Worm (Caenorhabditis elegans) whole organism, young adult: Measurements from ENCODE around the gene R08A2.2.
A peak's percentile ranks its signal among the peaks of the same experiment; 100 is the strongest.

Source experiments
- B0019.2 ChIP-seq: fragments of 200-800 bp; sonication (Bioruptor generic); conservative IDR thresholded peaks from 2 replicates; pipeline ENCODE4 v1.3.6; 2022; ENCODE audit warnings: missing genetic modification reagents, missing genetic modification characterization, missing compliant biosample characterization
- B0336.3 ChIP-seq: fragments of 200-800 bp; sonication (Bioruptor generic); IDR thresholded peaks from 2 replicates; pipeline ENCODE4 v1.3.6; 2022; ENCODE audit warnings: missing genetic modification characterization, missing compliant biosample characterization
- F23B12.7 ChIP-seq: sonication (generic microtip); optimal IDR thresholded peaks from 2 replicates; lab custom pipeline; 2017; ENCODE audit warnings: missing genetic modification characterization, mild to moderate bottlenecking, missing compliant biosample characterization, antibody characterized with exemption, moderate library complexity; ENCODE audit not compliant: insufficient read depth
- F33H1.4 ChIP-seq: fragments of 200-800 bp; sonication (Bioruptor generic); IDR thresholded peaks from 2 replicates; pipeline ENCODE4 v1.3.6; 2022; ENCODE audit warnings: missing genetic modification reagents, missing genetic modification characterization, missing compliant biosample characterization
- F39B2.1 ChIP-seq: fragments of 200-800 bp; sonication (Bioruptor generic); IDR thresholded peaks from 2 replicates; pipeline ENCODE4 v1.3.6; 2022; ENCODE audit warnings: missing genetic modification reagents, missing genetic modification characterization, missing compliant biosample characterization
- F55B11.4 ChIP-seq: sonication (generic microtip); optimal IDR thresholded peaks from 2 replicates; lab custom pipeline; 2016; ENCODE audit warnings: missing compliant biosample characterization, missing genetic modification characterization, borderline replicate concordance; ENCODE audit not compliant: insufficient read depth
- F57A8.1 ChIP-seq: fragments of 200-800 bp; sonication (Bioruptor generic); optimal IDR thresholded peaks from 2 replicates; lab custom pipeline; 2018; ENCODE audit warnings: mild to moderate bottlenecking, missing genetic modification characterization, moderate library complexity, missing compliant biosample characterization
- F57C9.4 ChIP-seq: sonication (generic microtip); optimal IDR thresholded peaks from 2 replicates; lab custom pipeline; 2017; ENCODE audit warnings: mild to moderate bottlenecking, missing genetic modification characterization, missing compliant biosample characterization
- K12H6.12 ChIP-seq: fragments of 200-800 bp; sonication (Bioruptor generic); optimal IDR thresholded peaks from 2 replicates; lab custom pipeline; 2018; ENCODE audit warnings: mild to moderate bottlenecking, missing genetic modification characterization, missing compliant biosample characterization
- Y56A3A.18 ChIP-seq: fragments of 200-800 bp; sonication (Bioruptor generic); IDR thresholded peaks from 2 replicates; pipeline ENCODE4 v1.3.6; 2022; ENCODE audit warnings: missing genetic modification reagents, missing genetic modification characterization, missing compliant biosample characterization
- Y67H2A.10 ChIP-seq: fragments of 200-800 bp; sonication (Bioruptor generic); conservative IDR thresholded peaks from 2 replicates; pipeline ENCODE4 v1.3.6; 2022; ENCODE audit warnings: missing genetic modification reagents, missing genetic modification characterization, missing compliant biosample characterization
- ZK185.1 ChIP-seq: sonication (generic microtip); optimal IDR thresholded peaks from 2 replicates; lab custom pipeline; 2016; ENCODE audit warnings: mild to moderate bottlenecking, missing genetic modification characterization, missing compliant biosample characterization; ENCODE audit not compliant: poor library complexity, severe bottlenecking
- ama-1 ChIP-seq, 3 experiments: fragments of 150-350 bp in 1 of 3; sonication (generic microtip) in 2 of 3; optimal IDR thresholded peaks; 2 replicates each; lab custom pipeline; 2014 to 2018; ENCODE audit warnings: missing biosample characterization in 2 of 3, missing genetic modification characterization in 2 of 3, missing genetic modification reagents in 2 of 3
- aptf-3 ChIP-seq: fragments of 200-800 bp; sonication (Bioruptor generic); IDR thresholded peaks from 2 replicates; pipeline ENCODE4 v1.3.6; 2022; ENCODE audit warnings: missing genetic modification characterization, missing compliant biosample characterization
- athp-1 ChIP-seq: sonication (generic microtip); optimal IDR thresholded peaks from 2 replicates; lab custom pipeline; 2017; ENCODE audit warnings: mild to moderate bottlenecking, missing genetic modification characterization, missing compliant biosample characterization
- bed-1 ChIP-seq: fragments of 200-800 bp; sonication (Bioruptor generic); IDR thresholded peaks from 2 replicates; pipeline ENCODE4 v1.3.6; 2022; ENCODE audit warnings: missing genetic modification reagents, missing genetic modification characterization, missing compliant biosample characterization
- cebp-1 ChIP-seq, 2 experiments: fragments of 200-800 bp in 1 of 2; sonication (Bioruptor generic) in 1 of 2; sonication (generic microtip) in 1 of 2; IDR thresholded peaks in 1 of 2; optimal IDR thresholded peaks in 1 of 2; 2 replicates each; pipeline versions ENCODE4 v1.3.6 to Lab custom; 2017 to 2022; ENCODE audit warnings: missing compliant biosample characterization in 2 of 2, missing genetic modification characterization in 2 of 2, mild to moderate bottlenecking in 1 of 2, missing genetic modification reagents in 1 of 2, moderate library complexity in 1 of 2
- cebp-2 ChIP-seq: fragments of 200-800 bp; sonication (Bioruptor generic); IDR thresholded peaks from 2 replicates; pipeline ENCODE4 v1.3.6; 2022; ENCODE audit warnings: missing genetic modification characterization, missing compliant biosample characterization
- ceh-27 ChIP-seq: fragments of 200-800 bp; sonication (Bioruptor generic); optimal IDR thresholded peaks from 2 replicates; lab custom pipeline; 2018; ENCODE audit warnings: mild to moderate bottlenecking, missing genetic modification characterization, moderate library complexity, missing compliant biosample characterization
- ceh-58 ChIP-seq: fragments of 200-800 bp; sonication (Bioruptor generic); IDR thresholded peaks from 2 replicates; pipeline ENCODE4 v1.3.6; 2022; ENCODE audit warnings: missing genetic modification characterization, missing compliant biosample characterization
- die-1 ChIP-seq: sonication (generic microtip); optimal IDR thresholded peaks from 2 replicates; lab custom pipeline; 2016; ENCODE audit warnings: missing genotype, mild to moderate bottlenecking, missing genetic modification characterization, missing compliant biosample characterization
- dpff-1 ChIP-seq: sonication (generic microtip); optimal IDR thresholded peaks from 2 replicates; lab custom pipeline; 2017; ENCODE audit warnings: mild to moderate bottlenecking, missing genetic modification characterization, missing compliant biosample characterization
- efl-1 ChIP-seq: fragments of 150-350 bp; optimal IDR thresholded peaks from 2 replicates; lab custom pipeline; 2014; ENCODE audit warnings: missing biosample characterization, missing genetic modification reagents, missing genetic modification characterization
- egl-44 ChIP-seq: fragments of 200-800 bp; sonication (Bioruptor generic); IDR thresholded peaks from 2 replicates; pipeline ENCODE4 v1.3.6; 2022; ENCODE audit warnings: missing genetic modification reagents, missing genetic modification characterization, missing compliant biosample characterization
- ets-4 ChIP-seq: fragments of 200-800 bp; sonication (Bioruptor generic); optimal IDR thresholded peaks from 2 replicates; lab custom pipeline; 2018; ENCODE audit warnings: mild to moderate bottlenecking, missing genetic modification characterization, missing compliant biosample characterization
- gei-17 ChIP-seq: fragments of 200-800 bp; sonication (Bioruptor generic); optimal IDR thresholded peaks from 2 replicates; lab custom pipeline; 2018; ENCODE audit warnings: mild to moderate bottlenecking, missing genetic modification characterization, missing compliant biosample characterization
- hsf-1 ChIP-seq: fragments of 200-800 bp; sonication (Bioruptor generic); IDR thresholded peaks from 2 replicates; pipeline ENCODE4 v1.3.6; 2022; ENCODE audit warnings: missing genetic modification reagents, missing genetic modification characterization, missing compliant biosample characterization
- lag-1 ChIP-seq: fragments of 200-800 bp; sonication (Bioruptor generic); IDR thresholded peaks from 2 replicates; pipeline ENCODE4 v1.3.6; 2022; ENCODE audit warnings: missing genetic modification reagents, missing genetic modification characterization, missing compliant biosample characterization
- madf-3 ChIP-seq: fragments of 200-800 bp; sonication (Bioruptor generic); IDR thresholded peaks from 2 replicates; pipeline ENCODE4 v1.3.6; 2022; ENCODE audit warnings: missing genetic modification reagents, missing genetic modification characterization, missing compliant biosample characterization
- madf-8 ChIP-seq: fragments of 200-800 bp; sonication (Bioruptor generic); conservative IDR thresholded peaks from 2 replicates; pipeline ENCODE4 v1.3.6; 2022; ENCODE audit warnings: missing genetic modification reagents, missing genetic modification characterization, missing compliant biosample characterization
- mcd-1 ChIP-seq: fragments of 200-800 bp; sonication (Bioruptor generic); IDR thresholded peaks from 2 replicates; pipeline ENCODE4 v1.3.6; 2022; ENCODE audit warnings: missing genetic modification reagents, missing genetic modification characterization, missing compliant biosample characterization
- mel-28 ChIP-seq: sonication (generic microtip); optimal IDR thresholded peaks from 2 replicates; lab custom pipeline; 2016; ENCODE audit warnings: borderline replicate concordance, mild to moderate bottlenecking, missing genetic modification characterization, missing compliant biosample characterization
- mxl-1 ChIP-seq: sonication (generic microtip); optimal IDR thresholded peaks from 2 replicates; lab custom pipeline; 2016; ENCODE audit warnings: missing genetic modification characterization, missing compliant biosample characterization
- nfya-2 ChIP-seq: fragments of 200-800 bp; sonication (Bioruptor generic); IDR thresholded peaks from 2 replicates; pipeline ENCODE4 v1.3.6; 2022; ENCODE audit warnings: missing genetic modification reagents, missing genetic modification characterization, missing compliant biosample characterization
- nhr-179 ChIP-seq: sonication (generic microtip); optimal IDR thresholded peaks from 2 replicates; lab custom pipeline; 2016; ENCODE audit warnings: mild to moderate bottlenecking, missing genetic modification characterization, missing compliant biosample characterization
- nhr-27 ChIP-seq: fragments of 200-800 bp; sonication (Bioruptor generic); optimal IDR thresholded peaks from 2 replicates; lab custom pipeline; 2018; ENCODE audit warnings: mild to moderate bottlenecking, missing genetic modification characterization, moderate library complexity, missing compliant biosample characterization
- pbrm-1 ChIP-seq: fragments of 200-800 bp; sonication (Bioruptor generic); IDR thresholded peaks from 2 replicates; pipeline ENCODE4 v1.3.6; 2022; ENCODE audit warnings: missing genetic modification reagents, missing genetic modification characterization, missing compliant biosample characterization
- pha-4 ChIP-seq: fragments of 150-350 bp; sonication (generic microtip); optimal IDR thresholded peaks from 2 replicates; lab custom pipeline; 2014; ENCODE audit warnings: missing biosample characterization, missing genetic modification reagents, missing genetic modification characterization
- rcor-1 ChIP-seq: fragments of 200-800 bp; sonication (Bioruptor generic); IDR thresholded peaks from 2 replicates; pipeline ENCODE4 v1.3.6; 2022; ENCODE audit warnings: missing genetic modification reagents, missing genetic modification characterization, missing compliant biosample characterization
- rpc-1 ChIP-seq, 2 experiments: fragments of 150-350 bp in 1 of 2; sonication (generic microtip) in 1 of 2; optimal IDR thresholded peaks; 2 replicates each; lab custom pipeline; 2014 to 2018; ENCODE audit warnings: missing biosample characterization in 1 of 2, missing genetic modification characterization in 1 of 2, missing genetic modification reagents in 1 of 2, missing genotype in 1 of 2
- sdz-38 ChIP-seq: sonication (generic microtip); optimal IDR thresholded peaks from 2 replicates; lab custom pipeline; 2016; ENCODE audit warnings: missing genotype, missing genetic modification characterization, missing compliant biosample characterization
- snpc-3.4 ChIP-seq: sonication (generic microtip); optimal IDR thresholded peaks from 2 replicates; lab custom pipeline; 2017; ENCODE audit warnings: missing genetic modification characterization, mild to moderate bottlenecking, missing compliant biosample characterization, antibody characterized with exemption, moderate library complexity, missing genotype, missing genetic modification reagents
- tbx-9 ChIP-seq: sonication (generic microtip); optimal IDR thresholded peaks from 2 replicates; lab custom pipeline; 2016; ENCODE audit warnings: borderline replicate concordance, missing genetic modification characterization, inconsistent platforms, missing compliant biosample characterization
- xnd-1 ChIP-seq: sonication (generic microtip); optimal IDR thresholded peaks from 2 replicates; lab custom pipeline; 2016; ENCODE audit warnings: missing genotype, missing genetic modification reagents, missing genetic modification characterization, missing compliant biosample characterization
- ztf-18 ChIP-seq: sonication (generic microtip); optimal IDR thresholded peaks from 2 replicates; lab custom pipeline; 2016; ENCODE audit warnings: missing genotype, mild to moderate bottlenecking, missing genetic modification characterization, missing compliant biosample characterization
- ztf-26 ChIP-seq: sonication (generic microtip); optimal IDR thresholded peaks from 2 replicates; lab custom pipeline; 2017; ENCODE audit warnings: missing genetic modification characterization, missing compliant biosample characterization

The R08A2.2 gene

DNA sequence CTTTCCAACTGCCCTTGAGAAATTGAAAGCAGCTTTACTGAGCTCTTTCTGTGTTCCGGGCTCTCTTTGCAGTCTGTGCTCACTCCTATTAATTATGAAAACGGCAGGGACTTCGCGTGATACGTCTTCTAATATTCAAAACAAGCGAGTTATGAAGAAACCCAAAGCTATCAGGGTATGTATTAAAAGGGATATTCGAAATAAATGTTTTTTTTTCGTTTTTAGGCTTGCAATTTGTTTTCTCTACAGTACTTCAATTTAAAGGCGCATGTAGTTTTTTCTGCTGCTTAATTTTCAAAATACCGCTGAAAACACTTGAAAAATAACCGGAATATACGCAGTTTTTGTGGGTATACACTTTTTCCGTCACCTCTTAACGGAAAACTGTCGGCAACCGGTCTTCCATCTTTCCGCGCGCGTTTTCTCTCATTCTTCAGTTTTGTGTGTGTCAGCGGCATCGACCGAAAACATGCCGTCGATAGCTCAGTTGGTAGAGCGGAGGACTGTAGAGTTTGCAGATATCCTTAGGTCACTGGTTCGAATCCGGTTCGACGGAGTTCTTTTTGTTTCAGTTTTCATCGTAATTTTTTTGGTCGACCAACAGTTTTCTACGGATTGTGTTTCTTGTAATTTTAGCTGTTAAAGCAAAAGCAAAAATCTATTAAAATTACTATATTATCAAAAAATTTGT lies 26.3 kb downstream of the R08A2.2 start, which contains the start of gene gasr-8 (continued):
- TF ChIP-seq ZK185.1 (tag; lab: Kevin White, UChicago) (peak; percentile 45), pbrm-1 (GFP tag; lab: Robert Waterston, UW) (no peak; the same call in 1 of the 2 replicates), dpff-1 (tag; lab: Kevin White, UChicago) (no peak), Y67H2A.10 (GFP tag; lab: Robert Waterston, UW) (no peak), cebp-2 (no peak), nfya-2 (GFP tag; lab: Robert Waterston, UW) (no peak), rpc-1 (optimal IDR thresholded peaks at IDR 0.05; lab: Kevin White, UChicago) (peak; percentile 66), rpc-1 (tag; optimal IDR thresholded peaks at IDR 0.05; lab: Kevin White, UChicago) (peak; percentile 82), sdz-38 (tag; lab: Kevin White, UChicago) (no peak), ztf-26 (no peak), gei-17 (GFP tag; lab: Kevin White, UChicago) (no peak), pha-4 (no peak), Y56A3A.18 (GFP tag; lab: Robert Waterston, UW) (no peak), madf-3 (GFP tag; lab: Robert Waterston, UW) (0 out of 2 replicates have a peak, but pooled peaks have one; percentile 4), egl-44 (GFP tag; lab: Robert Waterston, UW) (no peak), K12H6.12 (tag; lab: Kevin White, UChicago) (no peak), mxl-1 (tag; lab: Kevin White, UChicago) (no peak), ceh-58 (no peak), B0019.2 (GFP tag; lab: Robert Waterston, UW) (no peak), B0336.3 (GFP tag; lab: Robert Waterston, UW) (no peak), aptf-3 (GFP tag; lab: Robert Waterston, UW) (no peak), snpc-3.4 (tag; lab: Kevin White, UChicago) (peak; percentile 29), mcd-1 (GFP tag; lab: Robert Waterston, UW) (peak; percentile 15; the same call in 1 of the 2 replicates), tbx-9 (no peak), F39B2.1 (GFP tag; lab: Robert Waterston, UW) (no peak), ets-4 (no peak), F23B12.7 (tag; lab: Kevin White, UChicago) (peak; percentile 48), F33H1.4 (peak; percentile 8; the same call in 1 of the 2 replicates), rcor-1 (GFP tag; lab: Robert Waterston, UW) (no peak), ceh-27 (GFP tag; lab: Kevin White, UChicago) (no peak), ama-1 (optimal IDR thresholded peaks at IDR 0.05; lab: Kevin White, UChicago) (no peak), ama-1 (GFP tag; optimal IDR thresholded peaks at IDR 0.05; lab: Kevin White, UChicago) (peak in 1 of 2 experiments; percentile 51), ztf-18 (tag; lab: Kevin White, UChicago) (peak; percentile 23), bed-1 (GFP tag; lab: Robert Waterston, UW) (no peak), die-1 (tag; lab: Kevin White, UChicago) (peak; percentile 48), nhr-179 (tag; lab: Kevin White, UChicago) (no peak), efl-1 (no peak), hsf-1 (peak; percentile 73), xnd-1 (tag; lab: Kevin White, UChicago) (peak; percentile 64), F57A8.1 (GFP tag; lab: Kevin White, UChicago) (no peak), athp-1 (no peak), lag-1 (GFP tag; lab: Robert Waterston, UW) (no peak), mel-28 (tag; lab: Kevin White, UChicago) (no peak), F55B11.4 (no peak), F57C9.4 (no peak), madf-8 (GFP tag; lab: Robert Waterston, UW) (peak; percentile 66), nhr-27 (tag; lab: Kevin White, UChicago) (no peak), cebp-1 (GFP tag; IDR thresholded peaks at IDR 0.05; lab: Robert Waterston, UW) (no peak), cebp-1 (tag; optimal IDR thresholded peaks at IDR 0.05; lab: Kevin White, UChicago) (no peak)
